Fruit fly (Drosophila melanogaster): ENCODE results near the gene RpL7A.

RpL7A gene

dm6 chrX:6528508-6528998 lies 4.6 kb downstream of the RpL7A start, which contains the start of gene Agxt:
Gene Agxt (plus strand): TSS chrX:6528948.
- no peak for TF ChIP-seq CTCF (optimal IDR thresholded peaks at IDR 0.05)
- no peak for TF ChIP-seq CG8478 (optimal IDR thresholded peaks at IDR 0.05)

- TF ChIP-seq CTCF (optimal IDR thresholded peaks at IDR 0.05): no peak
- no peak for TF ChIP-seq CG8478 (optimal IDR thresholded peaks at IDR 0.05)
Measured at dm6 chrX:6527680-6528079, 5.5 kb downstream of the RpL7A start, which contains the start of gene CG3342. Gene CG3342 (minus strand): TSS chrX:6527888.

DNA sequence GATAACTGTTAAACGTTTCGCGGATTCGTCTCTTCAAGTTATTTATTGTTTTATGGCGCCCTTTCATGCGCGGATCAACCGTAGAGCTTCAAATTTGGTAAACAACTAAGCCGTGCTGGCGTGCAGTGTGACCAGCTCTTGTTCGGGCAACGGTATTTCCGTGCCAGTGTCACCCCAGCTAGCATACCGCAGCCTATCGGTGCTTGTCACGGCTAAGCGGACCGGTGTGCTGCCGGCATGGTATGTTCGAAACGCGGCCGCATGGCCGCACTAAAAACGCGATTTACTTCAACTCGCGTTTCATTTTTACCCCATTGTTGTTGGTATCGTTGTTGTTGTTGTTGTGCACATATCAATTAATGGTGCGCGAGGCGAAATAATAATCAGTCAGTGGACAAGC lies 8.9 kb downstream of the RpL7A start, which contains the start of the genes CG42340 and CG3918:
TSS of gene CG42340 (minus strand) at position 107 of the 400 bp plus-strand sequence.
TSS of gene CG3918 (plus strand) at position 248 of the 400 bp plus-strand sequence.
- TF ChIP-seq CTCF (optimal IDR thresholded peaks at IDR 0.05) (peak; percentile 53 to 61), CG8478 (optimal IDR thresholded peaks at IDR 0.05) (no peak)

dm6 chrX:6513193-6513592 lies 20.0 kb downstream of the RpL7A start:
- no peak for TF ChIP-seq CG8478 (optimal IDR thresholded peaks at IDR 0.05)
- TF ChIP-seq CTCF (optimal IDR thresholded peaks at IDR 0.05): no peak

Measured in S2 (cell line).